Fruit fly (Drosophila melanogaster) whole organism, embryonic: ENCODE measurements around the gene CG13862.
A peak's percentile ranks its signal among the peaks of the same experiment; 100 is the strongest.

Experiments
- Antp ChIP-seq: fragments of 200-800 bp; sonication (Bioruptor generic); optimal IDR thresholded peaks from 3 replicates; lab custom pipeline; 2016; ENCODE audit warnings: missing biosample characterization, missing genetic modification characterization
- CG10366 ChIP-seq: fragments of 200-800 bp; sonication (Bioruptor generic); IDR thresholded peaks from 2 replicates; pipeline ENCODE4 v1.3.6; 2022; ENCODE audit warnings: missing biosample characterization, missing genetic modification characterization
- CG10543 ChIP-seq: fragments of 200-800 bp; sonication (Bioruptor generic); optimal IDR thresholded peaks from 3 replicates; lab custom pipeline; 2017; ENCODE audit warnings: missing biosample characterization, mild to moderate bottlenecking, missing genetic modification characterization, moderate library complexity
- CG14710 ChIP-seq: fragments of 200-800 bp; sonication (Bioruptor generic); optimal IDR thresholded peaks from 3 replicates; lab custom pipeline; 2019; ENCODE audit warnings: missing biosample characterization, mild to moderate bottlenecking, missing genetic modification characterization, moderate library complexity
- CG14860 ChIP-seq: fragments of 200-800 bp; sonication (Bioruptor generic); IDR thresholded peaks from 3 replicates; pipeline ENCODE4 v1.3.6; 2022; ENCODE audit warnings: missing biosample characterization, missing genetic modification characterization; ENCODE audit not compliant: partially characterized antibody
- CG16863 ChIP-seq: fragments of 200-800 bp; sonication (Bioruptor generic); optimal IDR thresholded peaks from 3 replicates; lab custom pipeline; 2016; ENCODE audit warnings: missing biosample characterization, missing genetic modification characterization
- CG17186 ChIP-seq: fragments of 200-800 bp; sonication (Bioruptor generic); optimal IDR thresholded peaks from 3 replicates; lab custom pipeline; 2017; ENCODE audit warnings: missing biosample characterization, missing genetic modification reagents, missing genetic modification characterization
- CG17328 ChIP-seq: fragments of 200-800 bp; sonication (Bioruptor generic); IDR thresholded peaks from 2 replicates; pipeline ENCODE4 v1.3.6; 2022; ENCODE audit warnings: missing biosample characterization, missing genetic modification characterization
- CG17568 ChIP-seq: fragments of 200-800 bp; sonication (Bioruptor generic); optimal IDR thresholded peaks from 2 replicates; lab custom pipeline; 2018; ENCODE audit warnings: missing biosample characterization, mild to moderate bottlenecking, missing genetic modification characterization, moderate library complexity
- CG18262 ChIP-seq: fragments of 200-800 bp; optimal IDR thresholded peaks from 3 replicates; lab custom pipeline; 2019; ENCODE audit warnings: missing biosample characterization, mild to moderate bottlenecking, missing genetic modification characterization, moderate library complexity
- CG2875 ChIP-seq: fragments of 200-800 bp; sonication (Bioruptor generic); optimal IDR thresholded peaks from 2 replicates; lab custom pipeline; 2017; ENCODE audit warnings: missing biosample characterization, mild to moderate bottlenecking, missing genetic modification characterization, missing genetic modification reagents
- CG30403 ChIP-seq: fragments of 200-800 bp; sonication (Bioruptor generic); optimal IDR thresholded peaks from 3 replicates; lab custom pipeline; 2016; ENCODE audit warnings: missing biosample characterization, missing genetic modification characterization
- CG30431 ChIP-seq: fragments of 200-800 bp; sonication (Bioruptor generic); optimal IDR thresholded peaks from 2 replicates; lab custom pipeline; 2017; ENCODE audit warnings: missing biosample characterization, missing genetic modification characterization
- CG3163 ChIP-seq: fragments of 200-800 bp; sonication (Bioruptor generic); optimal IDR thresholded peaks from 3 replicates; lab custom pipeline; 2016; ENCODE audit warnings: missing biosample characterization, missing genetic modification characterization
- CG4282 ChIP-seq: fragments of 200-800 bp; sonication (Bioruptor generic); optimal IDR thresholded peaks from 2 replicates; lab custom pipeline; 2016; ENCODE audit warnings: missing biosample characterization, missing genetic modification characterization
- CG6683 ChIP-seq: fragments of 200-800 bp; sonication (Bioruptor generic); optimal IDR thresholded peaks from 2 replicates; lab custom pipeline; 2017; ENCODE audit warnings: missing biosample characterization, mild to moderate bottlenecking, missing genetic modification characterization, missing genetic modification reagents
- CG8765 ChIP-seq: fragments of 200-800 bp; sonication (Bioruptor generic); IDR thresholded peaks from 2 replicates; pipeline ENCODE4 v1.3.6; 2022; ENCODE audit warnings: missing biosample characterization, missing genetic modification characterization
- CG9609 ChIP-seq: fragments of 200-800 bp; sonication (Bioruptor generic); optimal IDR thresholded peaks from 3 replicates; lab custom pipeline; 2016; ENCODE audit warnings: missing biosample characterization, missing genetic modification characterization
- Doc2 ChIP-seq: fragments of 200-800 bp; sonication (Bioruptor generic); IDR thresholded peaks from 2 replicates; pipeline ENCODE4 v1.3.6; 2022; ENCODE audit warnings: missing biosample characterization, missing genetic modification characterization
- Gug ChIP-seq: fragments of 200-800 bp; sonication (Bioruptor generic); IDR thresholded peaks from 4 replicates; pipeline ENCODE4 v1.3.6; 2022; ENCODE audit warnings: missing biosample characterization, missing genetic modification characterization
- HHEX ChIP-seq: fragments of 200-800 bp; sonication (Bioruptor generic); optimal IDR thresholded peaks from 3 replicates; lab custom pipeline; 2017; ENCODE audit warnings: missing biosample characterization, mild to moderate bottlenecking, missing genetic modification characterization, missing genetic modification reagents
- Max ChIP-seq: fragments of 200-800 bp; sonication (Bioruptor generic); optimal IDR thresholded peaks from 2 replicates; lab custom pipeline; 2016; ENCODE audit warnings: missing biosample characterization, mild to moderate bottlenecking, missing genetic modification characterization
- Oaz ChIP-seq: fragments of 200-800 bp; sonication (Bioruptor generic); IDR thresholded peaks from 2 replicates; pipeline ENCODE4 v1.3.6; 2022; ENCODE audit warnings: missing biosample characterization, missing genetic modification characterization
- Ptx1 ChIP-seq: fragments of 200-800 bp; sonication (Bioruptor generic); IDR thresholded peaks from 2 replicates; pipeline ENCODE4 v1.3.6; 2022; ENCODE audit warnings: missing biosample characterization, missing genetic modification characterization
- Sox100B ChIP-seq: fragments of 200-800 bp; sonication (Bioruptor generic); optimal IDR thresholded peaks from 3 replicates; lab custom pipeline; 2018; ENCODE audit warnings: missing biosample characterization, mild to moderate bottlenecking, missing genetic modification characterization
- Sry-δ ChIP-seq: fragments of 200-800 bp; sonication (Bioruptor generic); optimal IDR thresholded peaks from 2 replicates; lab custom pipeline; 2016; ENCODE audit warnings: missing biosample characterization, missing genetic modification characterization
- Taf1 ChIP-seq: fragments of 200-800 bp; sonication (Bioruptor generic); IDR thresholded peaks from 2 replicates; pipeline ENCODE4 v1.3.6; 2022; ENCODE audit warnings: missing biosample characterization, missing genetic modification characterization
- Vsx1 ChIP-seq: fragments of 200-800 bp; sonication (Bioruptor generic); optimal IDR thresholded peaks from 2 replicates; lab custom pipeline; 2017; ENCODE audit warnings: missing biosample characterization, mild to moderate bottlenecking, missing genetic modification characterization, missing genetic modification reagents
- ato ChIP-seq: fragments of 200-800 bp; sonication (Bioruptor generic); IDR thresholded peaks from 2 replicates; pipeline ENCODE4 v1.3.6; 2022; ENCODE audit warnings: missing biosample characterization, missing genetic modification characterization; ENCODE audit not compliant: partially characterized antibody
- az2 ChIP-seq: fragments of 200-800 bp; sonication (Bioruptor generic); optimal IDR thresholded peaks from 3 replicates; lab custom pipeline; 2016; ENCODE audit warnings: missing biosample characterization, missing genetic modification characterization
- cas ChIP-seq: fragments of 200-800 bp; sonication (Bioruptor generic); IDR thresholded peaks from 2 replicates; pipeline ENCODE4 v1.3.6; 2022; ENCODE audit warnings: missing biosample characterization, missing genetic modification characterization
- crc ChIP-seq: fragments of 200-800 bp; sonication (Bioruptor generic); optimal IDR thresholded peaks from 2 replicates; lab custom pipeline; 2016; ENCODE audit warnings: missing biosample characterization, missing genetic modification characterization
- crol ChIP-seq: fragments of 200-800 bp; sonication (Bioruptor generic); IDR thresholded peaks from 2 replicates; pipeline ENCODE4 v1.3.6; 2022; ENCODE audit warnings: missing biosample characterization, missing genetic modification characterization
- danr ChIP-seq: fragments of 200-800 bp; sonication (Bioruptor generic); IDR thresholded peaks from 2 replicates; pipeline ENCODE4 v1.3.6; 2022; ENCODE audit warnings: missing biosample characterization, missing genetic modification characterization
- dmrt11E ChIP-seq: fragments of 200-800 bp; sonication (Bioruptor generic); optimal IDR thresholded peaks from 3 replicates; lab custom pipeline; 2018; ENCODE audit warnings: missing biosample characterization, mild to moderate bottlenecking, missing genetic modification characterization, moderate library complexity
- dmrt99B ChIP-seq: fragments of 200-800 bp; sonication (Bioruptor generic); optimal IDR thresholded peaks from 2 replicates; lab custom pipeline; 2018; ENCODE audit warnings: missing biosample characterization, mild to moderate bottlenecking, missing genetic modification characterization, moderate library complexity
- gem ChIP-seq: fragments of 200-800 bp; sonication (Bioruptor generic); optimal IDR thresholded peaks from 2 replicates; lab custom pipeline; 2019; ENCODE audit warnings: missing biosample characterization, mild to moderate bottlenecking, missing genetic modification characterization, moderate library complexity
- gsb ChIP-seq: fragments of 200-800 bp; sonication (Bioruptor generic); IDR thresholded peaks from 2 replicates; pipeline ENCODE4 v1.3.6; 2022; ENCODE audit warnings: missing biosample characterization, missing genetic modification characterization
- hbn ChIP-seq: fragments of 200-800 bp; sonication (Bioruptor generic); IDR thresholded peaks from 2 replicates; pipeline ENCODE4 v1.3.6; 2022; ENCODE audit warnings: missing biosample characterization, missing genetic modification characterization; ENCODE audit not compliant: partially characterized antibody
- kni ChIP-seq: fragments of 200-800 bp; sonication (Bioruptor generic); optimal IDR thresholded peaks from 3 replicates; lab custom pipeline; 2017; ENCODE audit warnings: mild to moderate bottlenecking, missing biosample characterization, missing genetic modification reagents, missing genetic modification characterization
- nau ChIP-seq: fragments of 200-800 bp; sonication (Bioruptor generic); optimal IDR thresholded peaks from 3 replicates; lab custom pipeline; 2017; ENCODE audit warnings: missing biosample characterization, mild to moderate bottlenecking, missing genetic modification characterization, missing genetic modification reagents
- oc ChIP-seq: fragments of 200-800 bp; sonication (Bioruptor generic); optimal IDR thresholded peaks from 2 replicates; lab custom pipeline; 2018; ENCODE audit warnings: missing biosample characterization, mild to moderate bottlenecking, missing genetic modification characterization, moderate library complexity
- p53 ChIP-seq: fragments of 200-800 bp; sonication (Bioruptor generic); optimal IDR thresholded peaks from 2 replicates; lab custom pipeline; 2016; ENCODE audit warnings: missing biosample characterization, missing genetic modification characterization
- pb ChIP-seq: fragments of 200-800 bp; sonication (Bioruptor generic); optimal IDR thresholded peaks from 3 replicates; lab custom pipeline; 2016; ENCODE audit warnings: missing biosample characterization, missing genetic modification characterization
- repo ChIP-seq: fragments of 200-800 bp; sonication (Bioruptor generic); optimal IDR thresholded peaks from 2 replicates; lab custom pipeline; 2016; ENCODE audit warnings: missing biosample characterization, missing genetic modification characterization
- run ChIP-seq: fragments of 200-800 bp; sonication (Bioruptor generic); optimal IDR thresholded peaks from 3 replicates; lab custom pipeline; 2018; ENCODE audit warnings: missing biosample characterization, mild to moderate bottlenecking, missing genetic modification characterization
- sna ChIP-seq: fragments of 200-800 bp; sonication (Bioruptor generic); IDR thresholded peaks from 2 replicates; pipeline ENCODE4 v1.3.6; 2022; ENCODE audit warnings: missing biosample characterization, missing genetic modification characterization; ENCODE audit not compliant: partially characterized antibody
- tx ChIP-seq: fragments of 200-800 bp; sonication (Bioruptor generic); optimal IDR thresholded peaks from 2 replicates; lab custom pipeline; 2016; ENCODE audit warnings: missing biosample characterization, missing genetic modification characterization
- zen2 ChIP-seq: fragments of 200-800 bp; sonication (Bioruptor generic); IDR thresholded peaks from 3 replicates; pipeline ENCODE4 v1.3.6; 2022; ENCODE audit warnings: missing biosample characterization, missing genetic modification characterization; ENCODE audit not compliant: partially characterized antibody

Gene CG13862

dm6 chr3R:22367126-22368076 is 35.6 kb downstream of the CG13862 start, which contains the start of the genes Polr3F and PyK (continued):
- TF ChIP-seq Antp (GFP tag; lab: Kevin White, UChicago): no peak
- TF ChIP-seq CG17568 (GFP tag; lab: Kevin White, UChicago): peak; percentile 1
- TF ChIP-seq nau (GFP tag; lab: Kevin White, UChicago): no peak
- TF ChIP-seq Max (GFP tag; lab: Kevin White, UChicago): peak; percentile 33
- TF ChIP-seq gem (tag; lab: Kevin White, UChicago): peak; percentile 59
- TF ChIP-seq Taf1 (GFP tag; lab: Robert Waterston, UW): no peak
- TF ChIP-seq CG10543 (GFP tag; lab: Kevin White, UChicago): no peak
- no peak for TF ChIP-seq CG8765 (GFP tag; lab: Robert Waterston, UW)
- no peak for TF ChIP-seq repo
- TF ChIP-seq Doc2 (GFP tag; lab: Robert Waterston, UW): no peak
- no peak for TF ChIP-seq zen2 (GFP tag; lab: Robert Waterston, UW)
- peak; percentile 31; the same call in 1 of the 2 replicates for TF ChIP-seq CG17328 (GFP tag; lab: Robert Waterston, UW)
- no peak for TF ChIP-seq cas (GFP tag; lab: Robert Waterston, UW)
- no peak for TF ChIP-seq CG2875 (GFP tag; lab: Kevin White, UChicago)
- TF ChIP-seq Vsx1 (GFP tag; lab: Kevin White, UChicago): no peak
- TF ChIP-seq Sry-δ (GFP tag; lab: Kevin White, UChicago): no peak
- no peak for TF ChIP-seq Gug (GFP tag; lab: Robert Waterston, UW)
- TF ChIP-seq crol (GFP tag; lab: Robert Waterston, UW): no peak
- no peak for TF ChIP-seq CG9609 (GFP tag; lab: Kevin White, UChicago)
- no peak for TF ChIP-seq dmrt11E (tag; lab: Kevin White, UChicago)
- TF ChIP-seq HHEX (GFP tag; lab: Kevin White, UChicago): peak; percentile 14
- TF ChIP-seq az2 (GFP tag; lab: Kevin White, UChicago): no peak
- TF ChIP-seq CG16863 (GFP tag; lab: Kevin White, UChicago): peak; percentile 3
- no peak for TF ChIP-seq CG3163
- no peak for TF ChIP-seq CG6683 (GFP tag; lab: Kevin White, UChicago)
- peak; percentile 11 for TF ChIP-seq Sox100B (GFP tag; lab: Kevin White, UChicago)
- no peak for TF ChIP-seq CG10366 (GFP tag; lab: Robert Waterston, UW)
- no peak for TF ChIP-seq Ptx1 (GFP tag; lab: Robert Waterston, UW)
- 0 out of 2 replicates have a peak, but pooled peaks have one; percentile 36 for TF ChIP-seq hbn (GFP tag; lab: Robert Waterston, UW)
- peak; percentile 93 for TF ChIP-seq CG14710
- no peak for TF ChIP-seq Oaz (GFP tag; lab: Robert Waterston, UW)
- no peak for TF ChIP-seq CG14860 (GFP tag; lab: Robert Waterston, UW)
- TF ChIP-seq CG17186 (GFP tag; lab: Kevin White, UChicago): no peak
- no peak for TF ChIP-seq ato (GFP tag; lab: Robert Waterston, UW)
- TF ChIP-seq gsb: no peak
- peak; percentile 3 for TF ChIP-seq dmrt99B (tag; lab: Kevin White, UChicago)
- peak; percentile 29 for TF ChIP-seq CG30403
- TF ChIP-seq pb (GFP tag; lab: Kevin White, UChicago): no peak
- TF ChIP-seq CG18262 (tag; lab: Kevin White, UChicago): peak; percentile 34
- no peak for TF ChIP-seq p53 (GFP tag; lab: Kevin White, UChicago)
- 0 out of 2 replicates have a peak, but pooled peaks have one; percentile 17 for TF ChIP-seq sna (GFP tag; lab: Robert Waterston, UW)
- no peak for TF ChIP-seq CG4282 (GFP tag; lab: Kevin White, UChicago)
- no peak for TF ChIP-seq CG30431 (GFP tag; lab: Kevin White, UChicago)
- TF ChIP-seq kni (GFP tag; lab: Kevin White, UChicago): no peak
- no peak for TF ChIP-seq crc
- TF ChIP-seq tx (GFP tag; lab: Kevin White, UChicago): no peak
- no peak for TF ChIP-seq oc (tag; lab: Kevin White, UChicago)
- no peak for TF ChIP-seq run (tag; lab: Kevin White, UChicago)
- TF ChIP-seq danr (GFP tag; lab: Robert Waterston, UW): no peak
